Fruit fly (Drosophila melanogaster) Kc167 (cell line): Measurements from ENCODE around the gene CG31206.
"Not testable (repeated sequence)": the region's sequence is repeated elsewhere in the genome, so short reads cannot be mapped to it uniquely, and the experiment has no call there.

Experiments used
- Myc ChIP-seq: fragments of >200 bp; optimal IDR thresholded peaks from 2 replicates; lab custom pipeline; 2017; ENCODE audit warnings: missing external identifiers
- Sin3A ChIP-seq: fragments of >200 bp; optimal IDR thresholded peaks from 2 replicates; lab custom pipeline; 2018; ENCODE audit warnings: missing external identifiers
- h ChIP-seq: fragments of >200 bp; optimal IDR thresholded peaks from 3 replicates; lab custom pipeline; 2018; ENCODE audit warnings: missing external identifiers
- insv ChIP-seq: fragments of >200 bp; optimal IDR thresholded peaks from 3 replicates; lab custom pipeline; 2018; ENCODE audit warnings: missing external identifiers
- psq ChIP-seq: fragments of >200 bp; optimal IDR thresholded peaks from 2 replicates; lab custom pipeline; 2017; ENCODE audit warnings: missing external identifiers
- ttk ChIP-seq: sonication (Bioruptor generic); optimal IDR thresholded peaks from 2 replicates; lab custom pipeline; 2017; ENCODE audit warnings: missing external identifiers

CG31206 gene

dm6 chr3R:20107863-20108262 lies at the start of gene CG31206:
Gene CG31206 (minus strand): TSS chr3R:20107963.
- TF ChIP-seq psq (lab: Kevin White, UChicago) (no peak), Myc (lab: Kevin White, UChicago) (no peak), h (no peak), insv (lab: Kevin White, UChicago) (no peak), Sin3A (lab: Kevin White, UChicago) (no peak), ttk (lab: Kevin White, UChicago) (no peak)

DNA sequence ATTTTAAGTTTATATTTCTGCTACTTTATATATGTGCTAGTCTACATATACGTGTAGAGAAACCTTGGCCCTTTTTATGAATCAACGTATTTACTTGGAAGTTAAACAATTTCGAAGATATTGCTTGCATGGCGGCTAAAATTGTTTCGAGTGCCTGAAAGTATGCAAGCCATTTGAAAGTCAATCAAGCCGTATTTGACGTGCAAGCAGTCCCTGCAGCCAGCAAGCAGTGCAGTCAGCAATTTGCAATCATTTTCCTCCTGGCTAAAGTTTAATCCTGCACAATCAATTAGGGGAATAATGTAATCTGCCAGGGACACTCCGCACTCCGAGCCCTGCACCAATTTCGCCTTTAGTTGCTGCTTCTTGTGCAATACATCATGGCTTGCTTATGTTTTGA lies 46.9 kb upstream of the CG31206 start:
- TF ChIP-seq ttk (lab: Kevin White, UChicago) (no peak), h (no peak), insv (lab: Kevin White, UChicago) (no peak), Myc (lab: Kevin White, UChicago) (no peak), psq (lab: Kevin White, UChicago) (no peak), Sin3A (lab: Kevin White, UChicago) (no peak)

dm6 chr3R:20124394-20124793 lies 16.6 kb upstream of the CG31206 start:
- TF ChIP-seq h (no peak), ttk (lab: Kevin White, UChicago) (no peak), insv (lab: Kevin White, UChicago) (no peak), Sin3A (lab: Kevin White, UChicago) (no peak), psq (lab: Kevin White, UChicago) (no peak), Myc (lab: Kevin White, UChicago) (no peak)

- no peak for TF ChIP-seq ttk (lab: Kevin White, UChicago)
- TF ChIP-seq insv (lab: Kevin White, UChicago) = no peak
- TF ChIP-seq h = no peak
- no peak for TF ChIP-seq Myc (lab: Kevin White, UChicago)
- TF ChIP-seq Sin3A (lab: Kevin White, UChicago) = no peak
- TF ChIP-seq psq (lab: Kevin White, UChicago) = no peak
These were observed 13.0 kb upstream of the CG31206 start, which contains the start of gene Gr92a for dm6 chr3R:20120760-20121159. Gene Gr92a (plus strand): TSS chr3R:20121060.

- TF ChIP-seq Sin3A (lab: Kevin White, UChicago); h; Myc (lab: Kevin White, UChicago): not testable (repeated sequence)
These were observed 6.8 kb upstream of the CG31206 start, which contains the start of gene CG10887 for dm6 chr3R:20114538-20114937. Gene CG10887 (plus strand): TSS chr3R:20114838.

DNA sequence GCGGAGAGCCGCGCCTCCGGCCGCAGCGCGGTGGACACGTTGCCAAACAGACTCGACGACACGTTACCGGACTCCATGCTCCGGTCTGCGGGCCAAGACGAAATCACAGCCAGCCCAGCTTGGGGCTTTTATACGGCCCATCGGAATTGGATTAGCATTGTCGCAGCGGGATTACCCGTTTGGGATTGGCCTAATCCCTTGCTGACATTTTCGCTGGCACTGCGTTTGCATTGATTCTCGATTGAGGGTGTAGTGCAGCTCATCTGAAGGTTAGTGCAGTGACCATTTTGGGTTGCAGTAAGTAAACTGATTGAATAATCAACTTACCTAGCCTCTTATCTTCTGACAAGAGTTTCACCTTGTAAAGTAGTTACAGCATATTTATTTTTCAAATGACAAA lies 25.4 kb downstream of the CG31206 start, which contains the start of gene Rh3:
Gene Rh3 (minus strand): TSS at position 101 of the 400 bp plus-strand sequence.
- TF ChIP-seq insv (lab: Kevin White, UChicago) (no peak), Myc (lab: Kevin White, UChicago) (no peak), h (no peak), psq (lab: Kevin White, UChicago) (no peak), ttk (lab: Kevin White, UChicago) (no peak), Sin3A (lab: Kevin White, UChicago) (no peak)

DNA sequence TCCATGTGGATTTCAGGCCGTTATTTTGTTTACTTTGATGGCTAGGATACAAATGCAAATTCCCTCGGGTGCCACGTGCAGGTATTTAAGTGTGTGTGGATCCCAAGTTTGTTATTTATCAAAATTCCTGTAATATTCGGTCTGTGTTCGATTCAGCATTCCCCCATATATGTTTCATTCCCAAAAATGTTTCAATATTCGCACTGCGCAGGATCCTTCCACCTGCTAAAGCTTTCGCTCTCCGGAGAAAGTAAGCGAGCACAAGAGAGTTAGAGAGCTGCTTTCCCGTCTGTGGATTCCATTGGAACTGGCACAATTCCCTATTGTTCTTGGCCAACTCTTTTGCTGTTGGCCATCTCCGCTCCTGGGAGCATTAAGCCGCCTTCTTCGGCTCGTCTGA lies 27.6 kb downstream of the CG31206 start:
- TF ChIP-seq psq (lab: Kevin White, UChicago) (no peak), insv (lab: Kevin White, UChicago) (no peak), ttk (lab: Kevin White, UChicago) (no peak), h (no peak), Sin3A (lab: Kevin White, UChicago) (no peak), Myc (lab: Kevin White, UChicago) (no peak)

dm6 chr3R:20066435-20066834 lies 41.3 kb downstream of the CG31206 start:
- no peak for TF ChIP-seq h
- TF ChIP-seq insv (lab: Kevin White, UChicago) = no peak
- no peak for TF ChIP-seq Myc (lab: Kevin White, UChicago)
- no peak for TF ChIP-seq Sin3A (lab: Kevin White, UChicago)
- no peak for TF ChIP-seq psq (lab: Kevin White, UChicago)
- TF ChIP-seq ttk (lab: Kevin White, UChicago) = no peak

DNA sequence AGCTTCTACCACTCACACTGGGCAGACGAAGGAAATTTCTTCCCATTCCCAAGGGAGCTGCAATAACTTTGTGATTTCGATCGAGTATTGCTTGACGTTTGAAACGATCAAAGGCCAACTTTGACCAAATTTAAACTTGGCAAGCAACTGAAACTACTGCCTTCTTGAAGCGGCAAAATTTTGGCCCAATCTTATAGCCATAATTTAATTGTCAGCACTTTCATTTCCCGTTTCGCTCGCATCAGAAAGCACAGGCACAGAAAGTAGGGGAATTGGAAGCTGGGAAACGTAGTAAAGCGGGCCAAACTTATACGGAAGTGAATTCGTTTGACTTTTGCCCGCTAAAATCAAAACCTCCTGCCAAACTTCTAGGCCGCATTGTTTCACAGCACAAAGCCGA lies 48.1 kb downstream of the CG31206 start, which contains the start of gene CG4390:
Gene CG4390 (minus strand): TSS at position 101 of the 400 bp plus-strand sequence.
- no peak for TF ChIP-seq insv (lab: Kevin White, UChicago)
- no peak for TF ChIP-seq Myc (lab: Kevin White, UChicago)
- no peak for TF ChIP-seq ttk (lab: Kevin White, UChicago)
- no peak for TF ChIP-seq h
- no peak for TF ChIP-seq psq (lab: Kevin White, UChicago)
- TF ChIP-seq Sin3A (lab: Kevin White, UChicago) = no peak

- no peak for TF ChIP-seq ttk (lab: Kevin White, UChicago)
- no peak for TF ChIP-seq insv (lab: Kevin White, UChicago)
- TF ChIP-seq psq (lab: Kevin White, UChicago) = no peak
- TF ChIP-seq h = no peak
- no peak for TF ChIP-seq Sin3A (lab: Kevin White, UChicago)
- TF ChIP-seq Myc (lab: Kevin White, UChicago) = no peak
These were observed 48.8 kb downstream of the CG31206 start for dm6 chr3R:20058960-20059359.

DNA sequence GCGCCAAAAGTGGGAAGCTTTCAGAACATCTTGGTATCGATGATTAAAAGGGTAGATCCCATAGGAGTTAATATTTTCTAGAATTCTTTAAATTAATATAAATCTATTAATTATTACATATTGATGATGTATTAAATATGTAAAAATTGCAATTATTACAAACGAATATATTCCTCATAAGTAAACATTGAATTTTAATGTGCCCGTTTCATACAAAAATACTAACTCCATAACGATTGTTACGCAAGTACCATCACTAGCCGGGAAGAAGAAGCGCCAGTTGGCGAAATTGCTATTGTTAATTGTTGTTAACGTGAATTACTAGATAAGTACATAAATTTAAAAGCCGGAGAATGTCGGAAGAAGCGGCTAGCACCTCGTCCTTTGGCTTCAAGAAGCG lies 50.3 kb downstream of the CG31206 start, which contains the start of gene mdlc:
Gene mdlc (plus strand): TSS at position 248 of the 400 bp plus-strand sequence.
- TF ChIP-seq insv (lab: Kevin White, UChicago) (no peak), ttk (lab: Kevin White, UChicago) (no peak), Myc (lab: Kevin White, UChicago) (no peak), h (no peak), Sin3A (lab: Kevin White, UChicago) (no peak), psq (lab: Kevin White, UChicago) (no peak)
